Worm (Caenorhabditis elegans): ENCODE measurements around the gene C17B7.14.
"Not testable (repeated sequence)": the region's sequence is repeated elsewhere in the genome, so short reads cannot be mapped to it uniquely, and the experiment has no call there.

Gene C17B7.14

ce11 chrV:3320432-3320831, at the start of gene C17B7.14:
Gene C17B7.14 (minus strand): TSS chrV:3320532.
- TF ChIP-seq unc-62 (GFP tag; optimal IDR thresholded peaks at IDR 0.05): no peak
- no peak for TF ChIP-seq snpc-3.4 (tag; optimal IDR thresholded peaks at IDR 0.05)
- no peak for TF ChIP-seq F33H1.4 (GFP tag; IDR thresholded peaks at IDR 0.05)
- no peak for TF ChIP-seq F52B5.7 (tag; optimal IDR thresholded peaks at IDR 0.05)
- TF ChIP-seq aptf-3 (GFP tag; IDR thresholded peaks at IDR 0.05): no peak
- TF ChIP-seq zfh-2 (GFP tag; conservative IDR thresholded peaks at IDR 0.05): no peak
- TF ChIP-seq lin-26 (GFP tag; IDR thresholded peaks at IDR 0.05): no peak
- no peak for TF ChIP-seq lsy-27 (tag; optimal IDR thresholded peaks at IDR 0.05; ENCODE audit: borderline replicate concordance, insufficient read depth)
- TF ChIP-seq mcd-1 (GFP tag; IDR thresholded peaks at IDR 0.05): no peak
- no peak for TF ChIP-seq nfya-1 (tag; optimal IDR thresholded peaks at IDR 0.05; ENCODE audit: borderline replicate concordance, insufficient read depth)
- no peak for TF ChIP-seq Y53G8AR.9 (GFP tag; conservative IDR thresholded peaks at IDR 0.05)
- no peak for TF ChIP-seq attf-5 (GFP tag; optimal IDR thresholded peaks at IDR 0.05)
- no peak for TF ChIP-seq C06A6.2 (GFP tag; conservative IDR thresholded peaks at IDR 0.05)
- TF ChIP-seq ets-4 (GFP tag; optimal IDR thresholded peaks at IDR 0.05): no peak
- TF ChIP-seq egl-18 (GFP tag; IDR thresholded peaks at IDR 0.05): no peak
- no peak for TF ChIP-seq F49E8.2 (tag; optimal IDR thresholded peaks at IDR 0.05; ENCODE audit: insufficient read depth)
- TF ChIP-seq athp-1 (tag; optimal IDR thresholded peaks at IDR 0.05): no peak
- TF ChIP-seq ztf-26 (tag; optimal IDR thresholded peaks at IDR 0.05): no peak

ce11 chrV:3367773-3368172, 47.4 kb upstream of the C17B7.14 start, which contains the start of gene C04E12.2:
Gene C04E12.2 (plus strand): TSS chrV:3368073.
- TF ChIP-seq cebp-1 (GFP tag; IDR thresholded peaks at IDR 0.05); cebp-1 (tag; optimal IDR thresholded peaks at IDR 0.05); nfya-2 (GFP tag; IDR thresholded peaks at IDR 0.05); attf-3 (GFP tag; conservative IDR thresholded peaks at IDR 0.05): not testable (repeated sequence)

- TF ChIP-seq somi-1 (GFP tag; optimal IDR thresholded peaks at IDR 0.05) (no peak), hmg-20 (GFP tag; IDR thresholded peaks at IDR 0.05) (no peak), ekl-4 (GFP tag; IDR thresholded peaks at IDR 0.05) (no peak), zfh-2 (GFP tag; conservative IDR thresholded peaks at IDR 0.05) (no peak), D2030.7 (GFP tag; IDR thresholded peaks at IDR 0.05) (no peak), lin-26 (GFP tag; IDR thresholded peaks at IDR 0.05) (no peak), snpc-3.4 (tag; optimal IDR thresholded peaks at IDR 0.05) (no peak), aptf-3 (GFP tag; IDR thresholded peaks at IDR 0.05) (no peak), unc-62 (GFP tag; optimal IDR thresholded peaks at IDR 0.05) (no peak), nhr-90 (tag; optimal IDR thresholded peaks at IDR 0.05) (no peak), nfya-2 (GFP tag; IDR thresholded peaks at IDR 0.05) (no peak), snpc-1.3 (tag; optimal IDR thresholded peaks at IDR 0.05; ENCODE audit: insufficient read depth) (no peak), F55B11.4 (tag; optimal IDR thresholded peaks at IDR 0.05; ENCODE audit: borderline replicate concordance, insufficient read depth) (no peak), lir-1 (GFP tag; conservative IDR thresholded peaks at IDR 0.05) (no peak), hsf-1 (GFP tag; IDR thresholded peaks at IDR 0.05) (no peak), snpc-4 (GFP tag; optimal IDR thresholded peaks at IDR 0.05) (no peak), snpc-4 (tag; optimal IDR thresholded peaks at IDR 0.05) (no peak), unc-130 (GFP tag; optimal IDR thresholded peaks at IDR 0.05) (no peak), egl-18 (GFP tag; IDR thresholded peaks at IDR 0.05) (no peak), Y53G8AR.9 (GFP tag; conservative IDR thresholded peaks at IDR 0.05) (no peak)
Measured at ce11 chrV:3362475-3362874, 42.1 kb upstream of the C17B7.14 start, which contains the start of gene C04E12.4. Gene C04E12.4 (plus strand): TSS chrV:3362775.
